Fruit fly (Drosophila melanogaster) whole organism, adult: ENCODE results near the gene Atg16.

Experiments used
- CG11617 ChIP-seq: fragments of 200-800 bp; sonication (Bioruptor generic); optimal IDR thresholded peaks from 2 replicates; lab custom pipeline; 2017; ENCODE audit warnings: mild to moderate bottlenecking, missing biosample characterization, missing genetic modification reagents, missing genetic modification characterization
- CG12768 ChIP-seq: fragments of 200-800 bp; sonication (Bioruptor generic); optimal IDR thresholded peaks from 2 replicates; lab custom pipeline; 2017; ENCODE audit warnings: missing biosample characterization, missing genetic modification characterization, mild to moderate bottlenecking, moderate library complexity, missing genetic modification reagents
- CG14711 ChIP-seq: fragments of 200-800 bp; sonication (Bioruptor generic); optimal IDR thresholded peaks from 2 replicates; lab custom pipeline; 2018; ENCODE audit warnings: missing biosample characterization, mild to moderate bottlenecking, missing genetic modification characterization, moderate library complexity
- CG1620 ChIP-seq: fragments of 200-800 bp; sonication (Bioruptor generic); optimal IDR thresholded peaks from 2 replicates; lab custom pipeline; 2016; ENCODE audit warnings: missing biosample characterization, missing genetic modification characterization
- CG33017 ChIP-seq: fragments of 200-800 bp; sonication (Bioruptor generic); optimal IDR thresholded peaks from 2 replicates; lab custom pipeline; 2018; ENCODE audit warnings: missing biosample characterization, mild to moderate bottlenecking, missing genetic modification characterization, moderate library complexity
- CG5204 ChIP-seq: fragments of 200-800 bp; sonication (Bioruptor generic); optimal IDR thresholded peaks from 2 replicates; lab custom pipeline; 2016; ENCODE audit warnings: missing biosample characterization, missing genetic modification characterization
- CG7045 ChIP-seq: fragments of 200-800 bp; sonication (Bioruptor generic); optimal IDR thresholded peaks from 2 replicates; lab custom pipeline; 2017; ENCODE audit warnings: missing biosample characterization, mild to moderate bottlenecking, missing genetic modification characterization
- CG7101 ChIP-seq: fragments of 200-800 bp; sonication (Bioruptor generic); optimal IDR thresholded peaks from 2 replicates; lab custom pipeline; 2018; ENCODE audit warnings: missing biosample characterization, mild to moderate bottlenecking, missing genetic modification characterization, moderate library complexity
- Clk ChIP-seq: fragments of 200-800 bp; sonication (Bioruptor generic); optimal IDR thresholded peaks from 2 replicates; lab custom pipeline; 2017; ENCODE audit warnings: missing biosample characterization, missing genetic modification characterization
- Crg-1 ChIP-seq: fragments of 200-800 bp; sonication (Bioruptor generic); optimal IDR thresholded peaks from 2 replicates; lab custom pipeline; 2016; ENCODE audit warnings: missing biosample characterization, missing genetic modification characterization
- Hr96 ChIP-seq: fragments of 200-800 bp; sonication (Bioruptor generic); optimal IDR thresholded peaks from 2 replicates; lab custom pipeline; 2016; ENCODE audit warnings: missing biosample characterization, missing genetic modification characterization
- Mnt ChIP-seq: fragments of 200-800 bp; sonication (Bioruptor generic); optimal IDR thresholded peaks from 2 replicates; lab custom pipeline; 2016; ENCODE audit warnings: missing biosample characterization, mild to moderate bottlenecking, missing genetic modification characterization
- bab1 ChIP-seq: fragments of 200-800 bp; sonication (Bioruptor generic); optimal IDR thresholded peaks from 3 replicates; lab custom pipeline; 2019; ENCODE audit warnings: missing biosample characterization, mild to moderate bottlenecking, missing genetic modification characterization, moderate library complexity
- cic ChIP-seq: fragments of 200-800 bp; sonication (Bioruptor generic); optimal IDR thresholded peaks from 2 replicates; lab custom pipeline; 2017; ENCODE audit warnings: missing biosample characterization, mild to moderate bottlenecking, missing genetic modification characterization, moderate library complexity
- cnc ChIP-seq, 2 experiments: fragments of >200 bp; optimal IDR thresholded peaks; 2 replicates each; lab custom pipeline; 2017
- kay ChIP-seq: fragments of 200-800 bp; sonication (Bioruptor generic); peaks from one replicate; lab custom pipeline; 2016; ENCODE audit warnings: missing biosample characterization, missing genetic modification characterization, borderline replicate concordance
- ovo ChIP-seq: fragments of 200-800 bp; sonication (Bioruptor generic); optimal IDR thresholded peaks from 2 replicates; lab custom pipeline; 2016; ENCODE audit warnings: missing biosample characterization, missing genetic modification characterization
- pad ChIP-seq: fragments of 200-800 bp; sonication (Bioruptor generic); optimal IDR thresholded peaks from 3 replicates; lab custom pipeline; 2017; ENCODE audit warnings: missing biosample characterization, missing genetic modification characterization, mild to moderate bottlenecking, moderate library complexity, missing genetic modification reagents
- tj ChIP-seq: fragments of 200-800 bp; sonication (Bioruptor generic); optimal IDR thresholded peaks from 3 replicates; lab custom pipeline; 2017; ENCODE audit warnings: missing biosample characterization, mild to moderate bottlenecking, missing genetic modification characterization, moderate library complexity
- toe ChIP-seq: fragments of 200-800 bp; sonication (Bioruptor generic); optimal IDR thresholded peaks from 2 replicates; lab custom pipeline; 2016; ENCODE audit warnings: missing biosample characterization, missing genetic modification characterization

Atg16 gene

dm6 chr3R:29836188-29836587 lies 1.3 kb upstream of the Atg16 start, which contains the start of gene CG42592:
Gene CG42592, minus strand, starts transcription at chr3R:29836288.
- TF ChIP-seq cnc (optimal IDR thresholded peaks at IDR 0.05; lab: Kevin White, UChicago) (no peak), bab1 (GFP tag; lab: Kevin White, UChicago) (no peak), CG33017 (tag; lab: Kevin White, UChicago) (no peak), pad (GFP tag; lab: Kevin White, UChicago) (no peak), CG12768 (GFP tag; lab: Kevin White, UChicago) (no peak), Mnt (no peak), CG7045 (GFP tag; lab: Kevin White, UChicago) (no peak), ovo (GFP tag; lab: Kevin White, UChicago) (no peak), kay (no peak), cic (GFP tag; lab: Kevin White, UChicago) (no peak), Crg-1 (GFP tag; lab: Kevin White, UChicago) (no peak)

dm6 chr3R:29835710-29836049 lies 779 bp upstream of the Atg16 start, which contains the start of gene Prtl99C:
Gene Prtl99C, plus strand, starts transcription at chr3R:29835950.
- TF ChIP-seq cic (GFP tag; lab: Kevin White, UChicago) (no peak), CG5204 (no peak), kay (no peak), pad (GFP tag; lab: Kevin White, UChicago) (no peak), Mnt (no peak), CG33017 (tag; lab: Kevin White, UChicago) (no peak), tj (no peak), CG7101 (tag; lab: Kevin White, UChicago) (no peak), CG11617 (no peak), cnc (optimal IDR thresholded peaks at IDR 0.05; lab: Kevin White, UChicago) (no peak), bab1 (GFP tag; lab: Kevin White, UChicago) (no peak), toe (GFP tag; lab: Kevin White, UChicago) (no peak), CG12768 (GFP tag; lab: Kevin White, UChicago) (no peak), CG14711 (tag; lab: Kevin White, UChicago) (no peak), ovo (GFP tag; lab: Kevin White, UChicago) (no peak), CG7045 (GFP tag; lab: Kevin White, UChicago) (no peak), Clk (GFP tag; lab: Kevin White, UChicago) (no peak)

- TF ChIP-seq Crg-1 (GFP tag; lab: Kevin White, UChicago) (peak; percentile 9), pad (GFP tag; lab: Kevin White, UChicago) (peak; percentile 31), kay (no peak), CG7101 (tag; lab: Kevin White, UChicago) (peak; percentile 69), CG11617 (no peak), CG33017 (tag; lab: Kevin White, UChicago) (peak; percentile 55), toe (GFP tag; lab: Kevin White, UChicago) (no peak), ovo (GFP tag; lab: Kevin White, UChicago) (no peak), CG14711 (tag; lab: Kevin White, UChicago) (peak; percentile 69), CG12768 (GFP tag; lab: Kevin White, UChicago) (peak; percentile 17), CG1620 (no peak), tj (no peak), CG5204 (no peak), Hr96 (GFP tag; lab: Kevin White, UChicago) (peak; percentile 29), Mnt (no peak), CG7045 (GFP tag; lab: Kevin White, UChicago) (peak; percentile 79), cic (GFP tag; lab: Kevin White, UChicago) (peak; percentile 57), cnc (optimal IDR thresholded peaks at IDR 0.05; lab: Kevin White, UChicago) (no peak), Clk (GFP tag; lab: Kevin White, UChicago) (no peak), bab1 (GFP tag; lab: Kevin White, UChicago) (no peak)
Measured at dm6 chr3R:29830925-29831324, 4.0 kb downstream of the Atg16 start.

- no peak for TF ChIP-seq CG11617
- no peak for TF ChIP-seq ovo (GFP tag; lab: Kevin White, UChicago)
- TF ChIP-seq cic (GFP tag; lab: Kevin White, UChicago) = no peak
- TF ChIP-seq cnc (optimal IDR thresholded peaks at IDR 0.05; lab: Kevin White, UChicago) = no peak
- no peak for TF ChIP-seq CG1620
- no peak for TF ChIP-seq Clk (GFP tag; lab: Kevin White, UChicago)
- TF ChIP-seq CG7045 (GFP tag; lab: Kevin White, UChicago) = no peak
- TF ChIP-seq CG14711 (tag; lab: Kevin White, UChicago) = no peak
- TF ChIP-seq CG5204 = no peak
- no peak for TF ChIP-seq Crg-1 (GFP tag; lab: Kevin White, UChicago)
- TF ChIP-seq bab1 (GFP tag; lab: Kevin White, UChicago) = no peak
- TF ChIP-seq Mnt = no peak
- TF ChIP-seq CG7101 (tag; lab: Kevin White, UChicago) = no peak
- no peak for TF ChIP-seq CG33017 (tag; lab: Kevin White, UChicago)
- no peak for TF ChIP-seq toe (GFP tag; lab: Kevin White, UChicago)
- no peak for TF ChIP-seq kay
- no peak for TF ChIP-seq tj
- no peak for TF ChIP-seq CG12768 (GFP tag; lab: Kevin White, UChicago)
- TF ChIP-seq Hr96 (GFP tag; lab: Kevin White, UChicago) = no peak
- no peak for TF ChIP-seq pad (GFP tag; lab: Kevin White, UChicago)
Measured at dm6 chr3R:29829228-29829786, 5.6 kb downstream of the Atg16 start.

- TF ChIP-seq tj (no peak), CG5204 (no peak), CG1620 (no peak), cnc (optimal IDR thresholded peaks at IDR 0.05; lab: Kevin White, UChicago) (no peak), CG12768 (GFP tag; lab: Kevin White, UChicago) (no peak), Clk (GFP tag; lab: Kevin White, UChicago) (no peak), Crg-1 (GFP tag; lab: Kevin White, UChicago) (no peak), cic (GFP tag; lab: Kevin White, UChicago) (no peak), toe (GFP tag; lab: Kevin White, UChicago) (no peak), CG7045 (GFP tag; lab: Kevin White, UChicago) (no peak), pad (GFP tag; lab: Kevin White, UChicago) (no peak), Mnt (no peak), ovo (GFP tag; lab: Kevin White, UChicago) (no peak), CG33017 (tag; lab: Kevin White, UChicago) (no peak), CG11617 (no peak), CG14711 (tag; lab: Kevin White, UChicago) (no peak)
Measured at dm6 chr3R:29818434-29819268, 16.2 kb downstream of the Atg16 start, which contains the start of gene neo. Gene neo, plus strand, starts transcription at chr3R:29819131.
